Fruit fly (Drosophila melanogaster) whole organism, wandering third instar larva: ENCODE measurements around the gene CG7352.

Experiments
- Dfd ChIP-seq: fragments of >200 bp; optimal IDR thresholded peaks from 2 replicates; lab custom pipeline; 2017; ENCODE audit warnings: missing biosample characterization, missing genetic modification characterization
- usp ChIP-seq: fragments of >200 bp; optimal IDR thresholded peaks from 2 replicates; lab custom pipeline; 2017; ENCODE audit warnings: missing biosample characterization, missing genetic modification characterization

DNA sequence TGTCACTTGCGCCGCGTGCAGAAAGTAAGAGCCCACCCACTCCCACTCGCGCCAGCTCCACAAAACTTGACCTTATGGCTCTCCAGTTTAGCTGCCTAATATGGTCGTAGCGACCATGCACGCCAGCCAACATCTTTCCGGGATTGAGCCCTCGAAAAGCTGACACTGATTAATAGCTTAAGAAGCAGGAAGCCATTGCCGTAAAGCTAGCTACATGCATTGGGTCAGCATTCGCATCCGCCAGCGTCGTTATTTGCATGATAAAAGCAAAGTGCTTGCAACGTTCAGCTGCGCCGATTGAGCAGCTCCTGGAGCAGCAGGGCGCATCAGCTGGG is 40.5 kb upstream of the CG7352 start:
- TF ChIP-seq Dfd (GFP tag; lab: Kevin White, UChicago) (no peak), usp (GFP tag; lab: Kevin White, UChicago) (no peak)
